Fruit fly (Drosophila melanogaster) whole organism, larva: ENCODE results near the gene CG7011.

Experiments used
- noc ChIP-seq: fragments of 200-800 bp; sonication (Bioruptor generic); optimal IDR thresholded peaks from 3 replicates; lab custom pipeline; 2019; ENCODE audit warnings: missing biosample characterization, mild to moderate bottlenecking, missing genetic modification characterization, moderate library complexity

CG7011 gene

dm6 chr3L:15121272-15121671, 42.2 kb downstream of the CG7011 start, which contains the start of gene CG32847:
Gene CG32847, plus strand, starts transcription at chr3L:15121572.
- TF ChIP-seq noc (tag; lab: Kevin White, UChicago): no peak

- TF ChIP-seq noc (tag; lab: Kevin White, UChicago): no peak
Measured at dm6 chr3L:15116536-15116935, 46.9 kb downstream of the CG7011 start, which contains the start of gene Cep135. Gene Cep135, plus strand, starts transcription at chr3L:15116737.

DNA sequence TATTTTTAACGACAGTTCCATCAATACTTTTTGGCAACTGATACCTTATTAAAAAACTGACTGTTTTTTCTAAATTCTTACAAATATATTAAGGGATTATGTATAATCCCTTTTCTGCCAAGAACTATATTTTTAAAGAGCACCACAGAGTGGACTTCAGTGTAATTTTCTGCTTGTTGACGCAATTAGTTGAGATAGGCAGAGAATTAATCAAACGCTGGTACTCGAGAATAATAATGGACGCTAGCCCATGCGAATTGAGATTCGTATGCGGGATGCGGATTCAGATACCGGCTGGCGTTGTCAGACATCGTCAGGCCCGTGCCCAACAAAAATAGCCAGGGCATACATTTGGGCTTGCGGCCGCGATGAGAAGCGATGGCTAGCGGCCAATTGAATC, 50.2 kb downstream of the CG7011 start, which contains the start of gene CG13458:
TSS of gene CG13458 (plus strand) at position 301 of the 400 bp plus-strand sequence.
- TF ChIP-seq noc (tag; lab: Kevin White, UChicago): no peak
